Fruit fly (Drosophila melanogaster): ENCODE results near the gene VAChT.

- TF ChIP-seq CG10959 (GFP tag; IDR thresholded peaks at IDR 0.05) (no peak), tap (tag; optimal IDR thresholded peaks at IDR 0.05) (no peak), insv (GFP tag; optimal IDR thresholded peaks at IDR 0.05) (no peak), Hr39 (optimal IDR thresholded peaks at IDR 0.05) (no peak), her (GFP tag; optimal IDR thresholded peaks at IDR 0.05) (no peak), en (GFP tag; optimal IDR thresholded peaks at IDR 0.05) (no peak), Tbp (GFP tag; optimal IDR thresholded peaks at IDR 0.05) (no peak), Nf-YC (tag; optimal IDR thresholded peaks at IDR 0.05) (no peak)
Measured at dm6 chr3R:18721368-18721767, 16.1 kb downstream of the VAChT start.

Measured in whole organism, embryonic.